Worm (Caenorhabditis elegans): ENCODE measurements around the gene F18C5.5.

DNA sequence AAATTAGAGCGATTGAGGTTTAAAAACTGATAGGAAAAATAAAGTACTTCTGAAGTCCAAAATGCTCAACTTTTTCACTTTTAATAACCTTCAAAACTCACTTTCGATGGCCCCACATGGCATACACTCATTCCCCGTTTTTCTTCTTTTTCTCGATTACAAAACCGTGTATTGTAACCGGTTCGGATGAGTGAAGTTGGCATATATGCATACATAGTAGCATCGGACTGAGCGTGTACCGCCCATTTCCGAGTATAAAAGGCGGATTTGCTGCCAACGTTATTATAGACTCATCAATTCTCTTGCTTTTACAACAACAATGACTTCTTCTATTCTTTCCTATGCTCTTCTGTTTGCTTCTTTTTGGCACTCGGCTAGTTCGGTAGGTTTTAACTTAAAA, 16.2 kb upstream of the F18C5.5 start, which contains the start of gene C56C10.4:
- TF ChIP-seq mdl-1 (tag; optimal IDR thresholded peaks at IDR 0.05) (no peak), lsy-2 (tag; optimal IDR thresholded peaks at IDR 0.05) (no peak)
